Worm (Caenorhabditis elegans) whole organism, L1 larva: ENCODE data around the gene nsph-3.2.
A peak's percentile ranks its signal among the peaks of the same experiment; 100 is the strongest.

ENCODE experiments used
- C16A3.4 ChIP-seq: fragments of 150-350 bp; optimal IDR thresholded peaks from 2 replicates; lab custom pipeline; 2014; ENCODE audit warnings: missing biosample characterization, missing genetic modification characterization
- F16B12.6 ChIP-seq: fragments of 150-350 bp; optimal IDR thresholded peaks from 2 replicates; lab custom pipeline; 2014; ENCODE audit warnings: missing biosample characterization, missing genetic modification characterization
- aha-1 ChIP-seq: fragments of 150-350 bp; optimal IDR thresholded peaks from 2 replicates; lab custom pipeline; 2014; ENCODE audit warnings: missing biosample characterization, missing genetic modification characterization
- alr-1 ChIP-seq: fragments of 200-800 bp; sonication (Bioruptor generic); optimal IDR thresholded peaks from 2 replicates; lab custom pipeline; 2018; ENCODE audit warnings: borderline replicate concordance, mild to moderate bottlenecking, missing genetic modification characterization, missing compliant biosample characterization
- ama-1 ChIP-seq: fragments of 150-350 bp; optimal IDR thresholded peaks from 2 replicates; lab custom pipeline; 2014
- blmp-1 ChIP-seq: fragments of 150-350 bp; optimal IDR thresholded peaks from 2 replicates; lab custom pipeline; 2014; ENCODE audit warnings: missing biosample characterization, missing genetic modification characterization
- ceh-63 ChIP-seq: fragments of 200-800 bp; sonication (Bioruptor generic); optimal IDR thresholded peaks from 2 replicates; lab custom pipeline; 2018; ENCODE audit warnings: mild to moderate bottlenecking, missing genetic modification characterization, missing compliant biosample characterization
- ceh-88 ChIP-seq: fragments of 200-800 bp; sonication (Bioruptor generic); IDR thresholded peaks from 2 replicates; pipeline ENCODE4 v1.3.6; 2022; ENCODE audit warnings: missing genetic modification characterization, missing compliant biosample characterization
- ceh-90 ChIP-seq: sonication (generic microtip); optimal IDR thresholded peaks from 2 replicates; lab custom pipeline; 2016; ENCODE audit warnings: missing genetic modification characterization, missing compliant biosample characterization
- ces-1 ChIP-seq: fragments of 150-350 bp; optimal IDR thresholded peaks from 2 replicates; lab custom pipeline; 2014; ENCODE audit warnings: missing biosample characterization, missing genetic modification reagents, missing genetic modification characterization
- efl-1 ChIP-seq, 4 experiments: fragments of 150-350 bp; optimal IDR thresholded peaks in 3 of 4; peaks in 1 of 4; 1 replicate in 1 of 4; 2 replicates in 3 of 4; lab custom pipeline; 2014; ENCODE audit warnings: missing biosample characterization in 2 of 4, missing genetic modification characterization in 2 of 4, missing genetic modification reagents in 2 of 4
- egl-13 ChIP-seq: sonication (generic microtip); optimal IDR thresholded peaks from 2 replicates; lab custom pipeline; 2016; ENCODE audit warnings: missing genotype, missing genetic modification reagents, missing genetic modification characterization, missing compliant biosample characterization
- elt-2 ChIP-seq: sonication (generic microtip); optimal IDR thresholded peaks from 2 replicates; lab custom pipeline; 2016; ENCODE audit warnings: missing genetic modification characterization, mild to moderate bottlenecking, inconsistent platforms, missing compliant biosample characterization, missing genetic modification reagents
- fkh-8 ChIP-seq: sonication (generic microtip); optimal IDR thresholded peaks from 2 replicates; lab custom pipeline; 2016; ENCODE audit warnings: mild to moderate bottlenecking, missing genetic modification characterization, missing compliant biosample characterization
- hlh-4 ChIP-seq: sonication (generic microtip); optimal IDR thresholded peaks from 2 replicates; lab custom pipeline; 2016; ENCODE audit warnings: mild to moderate bottlenecking, missing genetic modification characterization, missing compliant biosample characterization
- hpl-2 ChIP-seq: fragments of 150-350 bp; optimal IDR thresholded peaks from 2 replicates; lab custom pipeline; 2014; ENCODE audit warnings: missing biosample characterization, missing genetic modification reagents, missing genetic modification characterization
- isw-1 ChIP-seq: fragments of 200-800 bp; sonication (Bioruptor generic); IDR thresholded peaks from 2 replicates; pipeline ENCODE4 v1.3.6; 2022; ENCODE audit warnings: missing genetic modification characterization, missing compliant biosample characterization
- jun-1 ChIP-seq: fragments of 150-350 bp; optimal IDR thresholded peaks from 2 replicates; lab custom pipeline; 2014; ENCODE audit warnings: missing biosample characterization, missing genetic modification reagents, missing genetic modification characterization
- lin-13 ChIP-seq: fragments of 150-350 bp; optimal IDR thresholded peaks from 2 replicates; lab custom pipeline; 2014; ENCODE audit warnings: missing biosample characterization, missing genetic modification reagents, missing genetic modification characterization
- lin-15B ChIP-seq: fragments of 150-350 bp; sonication (generic microtip); optimal IDR thresholded peaks from 3 replicates; lab custom pipeline; 2014; ENCODE audit warnings: missing biosample characterization, missing genetic modification characterization
- lin-39 ChIP-seq: fragments of 150-350 bp; optimal IDR thresholded peaks from 2 replicates; lab custom pipeline; 2014; ENCODE audit warnings: missing biosample characterization, missing genetic modification reagents, missing genetic modification characterization
- nhr-12 ChIP-seq: sonication (generic microtip); optimal IDR thresholded peaks from 2 replicates; lab custom pipeline; 2017; ENCODE audit warnings: missing biosample characterization, missing genetic modification characterization
- nhr-19 ChIP-seq: fragments of 200-800 bp; sonication (Bioruptor generic); conservative IDR thresholded peaks from 2 replicates; pipeline ENCODE4 v1.3.6; 2022; ENCODE audit warnings: missing genetic modification characterization, missing compliant biosample characterization
- nhr-237 ChIP-seq: fragments of 150-350 bp; optimal IDR thresholded peaks from 2 replicates; lab custom pipeline; 2014; ENCODE audit warnings: missing biosample characterization, missing genetic modification characterization
- nhr-71 ChIP-seq: sonication (generic microtip); optimal IDR thresholded peaks from 2 replicates; lab custom pipeline; 2016; ENCODE audit warnings: mild to moderate bottlenecking, missing genetic modification characterization, moderate library complexity, missing compliant biosample characterization
- nhr-84 ChIP-seq: sonication (generic microtip); optimal IDR thresholded peaks from 2 replicates; lab custom pipeline; 2017; ENCODE audit warnings: missing biosample characterization, missing genetic modification characterization
- nhr-85 ChIP-seq: sonication (generic microtip); peaks from one replicate; lab custom pipeline; 2016; ENCODE audit warnings: missing genetic modification characterization, inconsistent platforms, missing compliant biosample characterization
- pag-3 ChIP-seq: sonication (generic microtip); optimal IDR thresholded peaks from 2 replicates; lab custom pipeline; 2017; ENCODE audit warnings: missing genetic modification characterization, mild to moderate bottlenecking, missing compliant biosample characterization, antibody characterized with exemption, borderline replicate concordance; ENCODE audit not compliant: insufficient read depth
- skn-1 ChIP-seq: fragments of 150-350 bp; optimal IDR thresholded peaks from 2 replicates; lab custom pipeline; 2014; ENCODE audit warnings: missing biosample characterization, missing genetic modification characterization
- sptf-1 ChIP-seq: fragments of 150-350 bp; optimal IDR thresholded peaks from 2 replicates; lab custom pipeline; 2014; ENCODE audit warnings: missing biosample characterization, missing genetic modification characterization
- tbx-2 ChIP-seq: sonication (generic microtip); optimal IDR thresholded peaks from 2 replicates; lab custom pipeline; 2016; ENCODE audit warnings: missing genetic modification characterization, missing compliant biosample characterization
- unc-30 ChIP-seq: sonication (generic microtip); optimal IDR thresholded peaks from 2 replicates; lab custom pipeline; 2017; ENCODE audit warnings: missing biosample characterization, missing genetic modification characterization
- unc-98 ChIP-seq: fragments of 200-800 bp; sonication (Bioruptor generic); IDR thresholded peaks from 2 replicates; pipeline ENCODE4 v1.3.6; 2022; ENCODE audit warnings: missing genetic modification characterization, missing compliant biosample characterization
- vab-15 ChIP-seq: sonication (generic microtip); optimal IDR thresholded peaks from 2 replicates; lab custom pipeline; 2017; ENCODE audit warnings: missing genotype, mild to moderate bottlenecking, missing genetic modification characterization, missing compliant biosample characterization
- zag-1 ChIP-seq: fragments of 150-350 bp; optimal IDR thresholded peaks from 2 replicates; lab custom pipeline; 2014; ENCODE audit warnings: missing biosample characterization, missing genetic modification characterization

Gene nsph-3.2

DNA sequence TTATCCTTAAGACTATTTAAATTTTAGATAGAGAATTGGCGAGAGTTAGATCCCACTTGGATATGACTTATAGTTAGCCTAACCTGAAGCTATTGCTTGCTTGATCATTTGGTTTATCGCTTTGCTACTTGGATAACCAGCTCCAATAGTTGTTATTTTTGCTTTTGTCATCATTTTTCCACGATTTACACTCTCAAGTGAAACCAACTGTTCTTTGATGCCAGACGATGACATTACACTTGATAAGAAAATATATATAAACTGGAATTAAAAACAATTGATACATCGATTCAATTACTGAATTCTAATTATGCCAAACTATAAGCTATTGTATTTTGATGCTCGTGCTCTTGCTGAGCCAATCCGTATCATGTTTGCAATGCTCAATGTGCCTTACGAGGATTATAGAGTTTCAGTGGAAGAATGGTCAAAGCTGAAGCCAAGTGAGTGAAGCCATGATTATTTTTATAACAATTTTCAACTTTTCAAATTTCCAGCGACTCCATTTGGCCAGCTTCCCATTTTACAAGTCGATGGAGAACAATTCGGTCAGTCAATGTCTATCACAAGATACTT, 29.3 kb downstream of the nsph-3.2 start, which contains the start of the genes gst-2, gst-4 and dhs-12:
Gene gst-2, minus strand, starts transcription at position 132 of the 576 bp plus-strand sequence.
Gene gst-4, plus strand, starts transcription at position 296 of the 576 bp plus-strand sequence.
Gene dhs-12, plus strand, starts transcription at position 526 of the 576 bp plus-strand sequence.
- TF ChIP-seq zag-1 (tag; lab: Kevin White, UChicago) (no peak), elt-2 (peak; percentile 8), nhr-19 (GFP tag; lab: Robert Waterston, UW) (0 out of 2 replicates have a peak, but pooled peaks have one; percentile 15), fkh-8 (tag; lab: Kevin White, UChicago) (no peak), skn-1 (tag; lab: Kevin White, UChicago) (peak; percentile 83)

DNA sequence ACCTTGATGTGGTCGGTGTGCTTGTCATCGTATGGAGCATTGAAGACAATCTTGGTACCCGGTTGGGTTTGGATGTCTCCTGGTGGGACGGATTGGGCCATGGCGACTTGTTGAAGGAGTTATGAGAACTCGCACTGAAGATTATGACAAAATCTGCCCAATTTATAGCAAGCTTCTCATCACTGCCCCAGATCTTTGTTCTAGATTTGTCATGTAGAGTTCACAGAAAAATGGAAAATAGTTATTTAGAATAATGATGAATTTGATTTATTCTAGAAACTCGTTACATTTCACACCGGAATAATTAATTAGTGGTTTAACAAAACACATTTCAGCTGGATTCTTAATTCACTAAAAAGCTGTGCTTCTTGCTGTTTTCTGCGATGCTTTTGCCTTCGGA, 31.0 kb downstream of the nsph-3.2 start, which contains the start of gene msp-38:
Gene msp-38, minus strand, starts transcription at position 101 of the 400 bp plus-strand sequence.
- no peak for TF ChIP-seq nhr-237 (tag; lab: Kevin White, UChicago)
- no peak for TF ChIP-seq hpl-2 (GFP tag; lab: Kevin White, UChicago)
- no peak for TF ChIP-seq aha-1 (tag; lab: Kevin White, UChicago)
- TF ChIP-seq unc-30 (tag; lab: Kevin White, UChicago): no peak
- no peak for TF ChIP-seq ama-1 (lab: Kevin White, UChicago)
- no peak for TF ChIP-seq ceh-88
- no peak for TF ChIP-seq lin-15B (tag; lab: Kevin White, UChicago)
- no peak for TF ChIP-seq nhr-71
- TF ChIP-seq ceh-63 (GFP tag; lab: Kevin White, UChicago): no peak
- TF ChIP-seq skn-1 (tag; lab: Kevin White, UChicago): no peak
- no peak for TF ChIP-seq nhr-84 (tag; lab: Kevin White, UChicago)
- TF ChIP-seq elt-2: no peak
- no peak for TF ChIP-seq pag-3 (tag; lab: Kevin White, UChicago)
- TF ChIP-seq vab-15 (tag; lab: Kevin White, UChicago): no peak
- no peak for TF ChIP-seq lin-13
- TF ChIP-seq fkh-8 (tag; lab: Kevin White, UChicago): no peak
- no peak for TF ChIP-seq alr-1 (tag; lab: Kevin White, UChicago)
- TF ChIP-seq hlh-4 (tag; lab: Kevin White, UChicago): no peak
- no peak for TF ChIP-seq nhr-85 (tag; lab: Kevin White, UChicago)
- no peak for TF ChIP-seq ceh-90 (tag; lab: Kevin White, UChicago)
- TF ChIP-seq, all 84 proteins: peak for 0

DNA sequence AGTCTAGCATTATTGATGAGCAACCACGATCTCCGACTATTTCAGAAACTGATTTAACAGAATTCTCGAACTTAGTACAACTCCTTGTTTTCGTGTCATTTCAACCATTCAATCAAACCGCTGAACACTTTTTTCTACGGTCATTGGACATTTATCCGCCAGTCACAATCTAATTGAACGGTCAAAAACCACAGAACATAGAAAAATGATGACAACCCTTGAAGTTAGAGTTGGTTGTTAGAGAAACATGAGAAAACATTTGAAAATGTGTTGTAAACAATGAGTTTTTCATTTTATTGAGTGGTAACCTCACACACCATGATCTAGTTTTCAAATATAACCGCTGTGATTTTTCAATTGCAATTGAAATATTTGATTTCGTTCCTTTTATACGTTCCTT, 31.8 kb downstream of the nsph-3.2 start:
- TF ChIP-seq unc-98 (GFP tag; lab: Robert Waterston, UW) (no peak), skn-1 (tag; lab: Kevin White, UChicago) (peak; percentile 55)

ce11 chrIV:10144909-10145308, 32.2 kb downstream of the nsph-3.2 start:
- TF ChIP-seq blmp-1 (tag; lab: Kevin White, UChicago) (no peak), pag-3 (tag; lab: Kevin White, UChicago) (no peak), nhr-12 (tag; lab: Kevin White, UChicago) (no peak), sptf-1 (no peak), jun-1 (tag; lab: Kevin White, UChicago) (no peak), efl-1 (optimal IDR thresholded peaks at IDR 0.05; lab: Kevin White, UChicago) (no peak), efl-1 (GFP tag; optimal IDR thresholded peaks at IDR 0.05 in 1 of 2; lab: Kevin White, UChicago) (no peak), tbx-2 (no peak), C16A3.4 (tag; lab: Kevin White, UChicago) (no peak), ces-1 (GFP tag; lab: Kevin White, UChicago) (no peak), egl-13 (tag; lab: Kevin White, UChicago) (no peak), isw-1 (GFP tag; lab: Robert Waterston, UW) (no peak), unc-30 (tag; lab: Kevin White, UChicago) (no peak), unc-98 (GFP tag; lab: Robert Waterston, UW) (no peak), ama-1 (lab: Kevin White, UChicago) (no peak), lin-39 (tag; lab: Kevin White, UChicago) (no peak), F16B12.6 (tag; lab: Kevin White, UChicago) (no peak), hpl-2 (GFP tag; lab: Kevin White, UChicago) (no peak)
